Worm (Caenorhabditis elegans): ENCODE measurements around the gene C01F1.6.

DNA sequence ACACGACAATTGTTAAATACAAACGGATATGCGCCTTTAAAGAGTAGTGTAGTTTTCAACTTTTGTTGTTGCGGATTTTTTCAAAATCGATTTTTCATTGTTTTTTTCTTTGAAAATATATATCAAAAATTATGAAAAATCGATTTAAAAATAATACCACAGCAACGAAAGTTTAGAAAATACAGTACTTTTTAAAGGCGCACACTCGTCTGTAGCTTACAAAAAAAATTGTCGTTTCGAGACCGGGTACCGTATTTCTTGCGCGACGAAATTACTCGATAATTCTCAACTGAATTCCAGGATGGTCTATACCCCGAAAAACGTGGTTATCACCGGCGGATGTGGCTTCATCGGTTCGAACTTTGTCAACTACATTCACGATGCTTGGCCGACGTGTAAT is 6.8 kb upstream of the C01F1.6 start, which contains the start of gene rml-4:
- TF ChIP-seq ama-1 (optimal IDR thresholded peaks at IDR 0.05) (no peak), unc-62 (GFP tag; optimal IDR thresholded peaks at IDR 0.05) (no peak)

Measured in whole organism, L1 larva.